Fruit fly (Drosophila melanogaster) whole organism, embryonic: ENCODE measurements around the gene ProRS-m.

Experiments
- BtbVII ChIP-seq: fragments of 200-800 bp; sonication (Bioruptor generic); optimal IDR thresholded peaks from 3 replicates; lab custom pipeline; 2017; ENCODE audit warnings: missing biosample characterization, mild to moderate bottlenecking, missing genetic modification characterization
- CG13287 ChIP-seq: fragments of 200-800 bp; sonication (Bioruptor generic); IDR thresholded peaks from 2 replicates; pipeline ENCODE4 v1.3.6; 2022; ENCODE audit warnings: missing biosample characterization, missing genetic modification characterization; ENCODE audit not compliant: partially characterized antibody
- CG14710 ChIP-seq: fragments of 200-800 bp; sonication (Bioruptor generic); optimal IDR thresholded peaks from 3 replicates; lab custom pipeline; 2019; ENCODE audit warnings: missing biosample characterization, mild to moderate bottlenecking, missing genetic modification characterization, moderate library complexity
- CG14965 ChIP-seq: fragments of 200-800 bp; sonication (Bioruptor generic); optimal IDR thresholded peaks from 2 replicates; lab custom pipeline; 2016; ENCODE audit warnings: missing biosample characterization, missing genetic modification characterization, borderline replicate concordance
- CG15479 ChIP-seq: fragments of 200-800 bp; sonication (Bioruptor generic); optimal IDR thresholded peaks from 3 replicates; lab custom pipeline; 2019; ENCODE audit warnings: missing biosample characterization, mild to moderate bottlenecking, missing genetic modification characterization, moderate library complexity
- CG18011 ChIP-seq: fragments of 200-800 bp; sonication (Bioruptor generic); optimal IDR thresholded peaks from 2 replicates; lab custom pipeline; 2017; ENCODE audit warnings: missing biosample characterization, missing genetic modification characterization, mild to moderate bottlenecking, moderate library complexity, missing genotype
- CG18764 ChIP-seq: fragments of 200-800 bp; sonication (Bioruptor generic); optimal IDR thresholded peaks from 3 replicates; lab custom pipeline; 2016; ENCODE audit warnings: missing biosample characterization, missing genetic modification characterization
- CG2129 ChIP-seq: fragments of 200-800 bp; sonication (Bioruptor generic); IDR thresholded peaks from 2 replicates; pipeline ENCODE4 v1.3.6; 2022; ENCODE audit warnings: missing biosample characterization, missing genetic modification characterization; ENCODE audit not compliant: partially characterized antibody
- CG34376 ChIP-seq: fragments of 200-800 bp; sonication (Bioruptor generic); optimal IDR thresholded peaks from 2 replicates; lab custom pipeline; 2018; ENCODE audit warnings: missing biosample characterization, mild to moderate bottlenecking, missing genetic modification characterization
- CG5245 ChIP-seq: fragments of 200-800 bp; sonication (Bioruptor generic); optimal IDR thresholded peaks from 3 replicates; lab custom pipeline; 2016; ENCODE audit warnings: missing biosample characterization, missing genetic modification characterization
- CG7357 ChIP-seq: fragments of 200-800 bp; sonication (Bioruptor generic); IDR thresholded peaks from 3 replicates; pipeline ENCODE4 v1.3.6; 2022; ENCODE audit warnings: missing biosample characterization, missing genetic modification characterization
- CG9437 ChIP-seq: fragments of 200-800 bp; sonication (Bioruptor generic); optimal IDR thresholded peaks from 2 replicates; lab custom pipeline; 2018; ENCODE audit warnings: missing biosample characterization, mild to moderate bottlenecking, missing genetic modification characterization
- CG9932 ChIP-seq: fragments of 200-800 bp; sonication (Bioruptor generic); IDR thresholded peaks from 2 replicates; pipeline ENCODE4 v1.3.6; 2022; ENCODE audit warnings: missing biosample characterization, missing genetic modification characterization
- CrebB ChIP-seq: fragments of 200-800 bp; sonication (Bioruptor generic); optimal IDR thresholded peaks from 3 replicates; lab custom pipeline; 2018; ENCODE audit warnings: missing biosample characterization, mild to moderate bottlenecking, missing genetic modification characterization
- D ChIP-seq, 2 experiments: fragments of 200-800 bp in 1 of 2; fragments of >200 bp in 1 of 2; sonication (Bioruptor generic) in 1 of 2; optimal IDR thresholded peaks; 2 replicates in 1 of 2; 3 replicates in 1 of 2; lab custom pipeline; 2017; ENCODE audit warnings: mild to moderate bottlenecking in 1 of 2, missing biosample characterization in 1 of 2, missing genetic modification characterization in 1 of 2, missing genetic modification reagents in 1 of 2
- D19B ChIP-seq: fragments of 200-800 bp; sonication (Bioruptor generic); optimal IDR thresholded peaks from 2 replicates; lab custom pipeline; 2017; ENCODE audit warnings: missing biosample characterization, mild to moderate bottlenecking, missing genetic modification characterization
- Dad ChIP-seq: fragments of 200-800 bp; sonication (Bioruptor generic); optimal IDR thresholded peaks from 3 replicates; lab custom pipeline; 2016; ENCODE audit warnings: missing biosample characterization, missing genetic modification characterization
- Dek ChIP-seq: fragments of 200-800 bp; sonication (Bioruptor generic); optimal IDR thresholded peaks from 3 replicates; lab custom pipeline; 2019; ENCODE audit warnings: missing biosample characterization, mild to moderate bottlenecking, missing genetic modification characterization, moderate library complexity
- GATAe ChIP-seq: fragments of 200-800 bp; sonication (Bioruptor generic); conservative IDR thresholded peaks from 2 replicates; pipeline ENCODE4 v1.3.6; 2022; ENCODE audit warnings: missing biosample characterization, missing genetic modification characterization
- HLHmδ ChIP-seq: fragments of 200-800 bp; sonication (Bioruptor generic); optimal IDR thresholded peaks from 2 replicates; lab custom pipeline; 2018; ENCODE audit warnings: missing biosample characterization, mild to moderate bottlenecking, missing genetic modification characterization, moderate library complexity
- MBD-R2 ChIP-seq: fragments of 200-800 bp; sonication (Bioruptor generic); IDR thresholded peaks from 2 replicates; pipeline ENCODE4 v1.3.6; 2022; ENCODE audit warnings: missing biosample characterization, missing genetic modification characterization
- MTF-1 ChIP-seq: fragments of 200-800 bp; sonication (Bioruptor generic); optimal IDR thresholded peaks from 2 replicates; lab custom pipeline; 2018; ENCODE audit warnings: missing biosample characterization, mild to moderate bottlenecking, missing genetic modification characterization, borderline replicate concordance
- Max ChIP-seq: fragments of 200-800 bp; sonication (Bioruptor generic); optimal IDR thresholded peaks from 2 replicates; lab custom pipeline; 2016; ENCODE audit warnings: missing biosample characterization, mild to moderate bottlenecking, missing genetic modification characterization
- Mrtf ChIP-seq: fragments of 200-800 bp; sonication (Bioruptor generic); IDR thresholded peaks from 3 replicates; pipeline ENCODE4 v1.3.6; 2022; ENCODE audit warnings: missing biosample characterization, missing genetic modification characterization
- NC2β ChIP-seq: fragments of 200-800 bp; sonication (Bioruptor generic); optimal IDR thresholded peaks from 2 replicates; lab custom pipeline; 2016; ENCODE audit warnings: missing biosample characterization, missing genetic modification characterization
- NFAT ChIP-seq: fragments of 200-800 bp; sonication (Bioruptor generic); IDR thresholded peaks from 2 replicates; pipeline ENCODE4 v1.3.6; 2022; ENCODE audit warnings: missing biosample characterization, missing genetic modification characterization
- NfI ChIP-seq: fragments of 200-800 bp; sonication (Bioruptor generic); optimal IDR thresholded peaks from 3 replicates; lab custom pipeline; 2018; ENCODE audit warnings: missing biosample characterization, mild to moderate bottlenecking, missing genetic modification characterization, moderate library complexity
- Rfx ChIP-seq: fragments of 200-800 bp; sonication (Bioruptor generic); IDR thresholded peaks from 2 replicates; pipeline ENCODE4 v1.3.6; 2022; ENCODE audit warnings: missing biosample characterization, missing genetic modification characterization
- ato ChIP-seq: fragments of 200-800 bp; sonication (Bioruptor generic); IDR thresholded peaks from 2 replicates; pipeline ENCODE4 v1.3.6; 2022; ENCODE audit warnings: missing biosample characterization, missing genetic modification characterization; ENCODE audit not compliant: partially characterized antibody
- bigmax ChIP-seq: fragments of 200-800 bp; sonication (Bioruptor generic); optimal IDR thresholded peaks from 2 replicates; lab custom pipeline; 2018; ENCODE audit warnings: missing biosample characterization, mild to moderate bottlenecking, missing genetic modification characterization
- ci ChIP-seq: fragments of 200-800 bp; sonication (Bioruptor generic); IDR thresholded peaks from 3 replicates; pipeline ENCODE4 v1.3.6; 2022; ENCODE audit warnings: missing biosample characterization, missing genetic modification characterization
- croc ChIP-seq: fragments of 200-800 bp; sonication (Bioruptor generic); conservative IDR thresholded peaks from 3 replicates; pipeline ENCODE4 v1.3.6; 2022; ENCODE audit warnings: missing biosample characterization, missing genetic modification characterization
- crp ChIP-seq, 2 experiments: fragments of 200-800 bp; sonication (Bioruptor generic); optimal IDR thresholded peaks; 2 replicates in 1 of 2; 3 replicates in 1 of 2; lab custom pipeline; 2017; ENCODE audit warnings: missing biosample characterization in 2 of 2, missing genetic modification characterization in 2 of 2, mild to moderate bottlenecking in 1 of 2, moderate library complexity in 1 of 2
- dpn ChIP-seq, 2 experiments: fragments of 200-800 bp; sonication (Bioruptor generic); optimal IDR thresholded peaks; 3 replicates each; lab custom pipeline; 2016; ENCODE audit warnings: missing biosample characterization in 2 of 2, missing genetic modification characterization in 2 of 2
- ewg ChIP-seq: fragments of 200-800 bp; sonication (Bioruptor generic); optimal IDR thresholded peaks from 3 replicates; lab custom pipeline; 2017; ENCODE audit warnings: mild to moderate bottlenecking, missing biosample characterization, missing genetic modification reagents, missing genetic modification characterization
- fd102C ChIP-seq: fragments of 200-800 bp; sonication (Bioruptor generic); optimal IDR thresholded peaks from 2 replicates; lab custom pipeline; 2018; ENCODE audit warnings: missing biosample characterization, mild to moderate bottlenecking, missing genetic modification characterization, moderate library complexity
- fd64A ChIP-seq: fragments of 200-800 bp; sonication (Bioruptor generic); optimal IDR thresholded peaks from 3 replicates; lab custom pipeline; 2018; ENCODE audit warnings: missing biosample characterization, mild to moderate bottlenecking, missing genetic modification characterization
- ftz-f1 ChIP-seq: fragments of 200-800 bp; sonication (Bioruptor generic); optimal IDR thresholded peaks from 2 replicates; lab custom pipeline; 2016; ENCODE audit warnings: missing biosample characterization, missing genetic modification characterization
- hbn ChIP-seq: fragments of 200-800 bp; sonication (Bioruptor generic); IDR thresholded peaks from 2 replicates; pipeline ENCODE4 v1.3.6; 2022; ENCODE audit warnings: missing biosample characterization, missing genetic modification characterization; ENCODE audit not compliant: partially characterized antibody
- lmd ChIP-seq: fragments of 200-800 bp; sonication (Bioruptor generic); IDR thresholded peaks from 2 replicates; pipeline ENCODE4 v1.3.6; 2022; ENCODE audit warnings: missing biosample characterization, missing genetic modification characterization
- mirr ChIP-seq: fragments of 200-800 bp; sonication (Bioruptor generic); optimal IDR thresholded peaks from 3 replicates; lab custom pipeline; 2018; ENCODE audit warnings: missing biosample characterization, mild to moderate bottlenecking, missing genetic modification characterization
- otp ChIP-seq: fragments of 200-800 bp; sonication (Bioruptor generic); IDR thresholded peaks from 3 replicates; pipeline ENCODE4, ENCODE4 v1.3.6; 2022; ENCODE audit warnings: missing biosample characterization, missing genetic modification characterization
- sqz ChIP-seq: fragments of 200-800 bp; sonication (Bioruptor generic); optimal IDR thresholded peaks from 3 replicates; lab custom pipeline; 2018; ENCODE audit warnings: missing biosample characterization, mild to moderate bottlenecking, missing genetic modification characterization
- tin ChIP-seq: fragments of 200-800 bp; sonication (Bioruptor generic); optimal IDR thresholded peaks from 3 replicates; lab custom pipeline; 2016; ENCODE audit warnings: missing biosample characterization, missing genetic modification characterization
- tx ChIP-seq: fragments of 200-800 bp; sonication (Bioruptor generic); optimal IDR thresholded peaks from 2 replicates; lab custom pipeline; 2016; ENCODE audit warnings: missing biosample characterization, missing genetic modification characterization
- unc-4 ChIP-seq: fragments of 200-800 bp; sonication (Bioruptor generic); IDR thresholded peaks from 2 replicates; pipeline ENCODE4 v1.3.6; 2022; ENCODE audit warnings: missing biosample characterization, missing genetic modification characterization; ENCODE audit not compliant: partially characterized antibody
- zfh2 ChIP-seq: fragments of 200-800 bp; sonication (Bioruptor generic); optimal IDR thresholded peaks from 2 replicates; lab custom pipeline; 2016; ENCODE audit warnings: missing biosample characterization, missing genetic modification characterization

Gene ProRS-m

DNA sequence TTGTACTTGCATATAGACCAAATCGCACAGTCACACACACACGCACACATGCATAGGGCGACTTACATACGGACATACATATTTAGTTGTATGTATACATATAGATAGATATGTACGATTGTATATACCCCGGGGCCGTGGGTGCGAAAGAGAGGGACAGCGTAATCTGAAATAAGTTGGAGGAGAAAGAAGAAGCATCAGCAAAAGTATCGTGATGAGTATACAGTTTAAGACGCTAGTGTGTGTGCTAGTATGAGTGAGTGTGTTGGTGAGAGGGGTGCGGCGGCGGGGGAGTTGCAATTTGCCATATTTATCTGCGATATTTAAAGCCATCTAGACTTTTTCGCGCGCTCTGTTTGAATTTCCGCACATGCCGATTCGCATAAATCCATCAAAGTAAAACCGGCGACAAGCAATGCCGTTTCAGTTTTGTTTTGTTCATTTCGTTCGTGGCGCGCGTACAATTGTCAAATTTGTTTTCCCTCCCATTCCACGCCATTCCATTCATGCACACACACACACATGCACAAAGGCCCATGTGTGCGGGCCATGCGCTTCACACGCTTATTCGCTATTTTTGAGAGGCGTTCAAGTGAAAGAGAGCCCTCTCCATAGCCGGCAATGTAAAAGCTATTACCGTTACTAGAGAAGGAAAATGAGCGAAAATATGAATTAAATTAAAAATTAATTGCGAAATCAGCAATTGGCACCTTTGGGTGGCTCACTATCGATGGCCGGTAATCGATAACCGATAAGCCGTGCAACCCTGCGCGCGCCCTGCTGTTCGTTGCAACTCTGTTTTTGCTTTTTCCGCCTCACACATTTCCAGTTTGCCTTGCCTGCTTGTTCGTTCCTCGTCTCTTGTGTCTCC, 16.5 kb downstream of the ProRS-m start (continued):
- peak; percentile 61 for TF ChIP-seq CG18764
- TF ChIP-seq unc-4 (GFP tag; lab: Robert Waterston, UW), result peak; percentile 76
- peak; percentile 22 for TF ChIP-seq CG14965 (GFP tag; lab: Kevin White, UChicago)
- peak; percentile 94 for TF ChIP-seq MTF-1 (GFP tag; lab: Kevin White, UChicago)
- peak; percentile 49 for TF ChIP-seq CG2129 (GFP tag; lab: Robert Waterston, UW)
- TF ChIP-seq CG14710 (tag; lab: Kevin White, UChicago), result peak; percentile 78
- TF ChIP-seq ci (GFP tag; lab: Robert Waterston, UW), result peak; percentile 96
- TF ChIP-seq ewg, result peak; percentile 90
- TF ChIP-seq CG13287 (GFP tag; lab: Robert Waterston, UW), result peak; percentile 81
- TF ChIP-seq croc (GFP tag; lab: Robert Waterston, UW), result 0 out of 3 replicates have a peak, but pooled peaks have one; percentile 19
- TF ChIP-seq CG18011, result peak; percentile 63
- TF ChIP-seq NC2β, result peak; percentile 88
- TF ChIP-seq tx, result peak; percentile 55
- no peak for TF ChIP-seq Dek (tag; lab: Kevin White, UChicago)
- peak; percentile 91 for TF ChIP-seq otp (GFP tag; lab: Robert Waterston, UW)
- peak; percentile 55 for TF ChIP-seq CG15479 (GFP tag; lab: Kevin White, UChicago)
- peak; percentile 84 for TF ChIP-seq Max (GFP tag; lab: Kevin White, UChicago)
- TF ChIP-seq ftz-f1 (GFP tag; lab: Kevin White, UChicago), result peak; percentile 79
- peak; percentile 35 to 84 for TF ChIP-seq dpn (GFP tag; optimal IDR thresholded peaks at IDR 0.05; lab: Kevin White, UChicago)
- TF ChIP-seq CG7357, result no peak
- TF ChIP-seq zfh2, result peak; percentile 72
- TF ChIP-seq CG34376 (GFP tag; lab: Kevin White, UChicago), result peak; percentile 96
- peak; percentile 55 for TF ChIP-seq hbn (GFP tag; lab: Robert Waterston, UW)
- peak; percentile 50 for TF ChIP-seq D19B (GFP tag; lab: Kevin White, UChicago)
- peak in 1 of 2 experiments; percentile 74 for TF ChIP-seq crp (GFP tag; optimal IDR thresholded peaks at IDR 0.05; lab: Kevin White, UChicago)
- TF ChIP-seq ato (GFP tag; lab: Robert Waterston, UW), result peak; percentile 82
- peak; percentile 97 for TF ChIP-seq HLHmδ (GFP tag; lab: Kevin White, UChicago)
- peak; percentile 62 for TF ChIP-seq bigmax (GFP tag; lab: Kevin White, UChicago)
- peak; percentile 84 for TF ChIP-seq CrebB (tag; lab: Kevin White, UChicago)
- peak; percentile 88 for TF ChIP-seq Rfx (GFP tag; lab: Robert Waterston, UW)
- peak; percentile 67 for TF ChIP-seq MBD-R2
- TF ChIP-seq D (optimal IDR thresholded peaks at IDR 0.05; lab: Kevin White, UChicago), result no peak
- TF ChIP-seq D (GFP tag; optimal IDR thresholded peaks at IDR 0.05; lab: Kevin White, UChicago), result peak; percentile 67
- TF ChIP-seq NFAT (GFP tag; lab: Robert Waterston, UW), result peak; percentile 85
- TF ChIP-seq BtbVII (GFP tag; lab: Kevin White, UChicago), result peak; percentile 90
- TF ChIP-seq mirr (GFP tag; lab: Kevin White, UChicago), result peak; percentile 96
- TF ChIP-seq CG9932 (GFP tag; lab: Robert Waterston, UW), result peak; percentile 68
- peak; percentile 91 for TF ChIP-seq sqz (GFP tag; lab: Kevin White, UChicago)
- TF ChIP-seq lmd (GFP tag; lab: Robert Waterston, UW), result peak; percentile 48; the same call in 1 of the 2 replicates
- TF ChIP-seq CG9437 (GFP tag; lab: Kevin White, UChicago), result peak; percentile 68
- no peak for TF ChIP-seq Mrtf (GFP tag; lab: Robert Waterston, UW)
- TF ChIP-seq CG5245 (GFP tag; lab: Kevin White, UChicago), result peak; percentile 41
- TF ChIP-seq GATAe (GFP tag; lab: Robert Waterston, UW), result no peak
- peak; percentile 67 for TF ChIP-seq fd102C (GFP tag; lab: Kevin White, UChicago)
- peak; percentile 92 for TF ChIP-seq NfI (GFP tag; lab: Kevin White, UChicago)
- peak; percentile 89 for TF ChIP-seq fd64A (GFP tag; lab: Kevin White, UChicago)
- peak; percentile 69 for TF ChIP-seq tin (GFP tag; lab: Kevin White, UChicago)
- TF ChIP-seq Dad (GFP tag; lab: Kevin White, UChicago), result peak; percentile 92
